Fruit fly (Drosophila melanogaster): ENCODE results near the gene side-IV.

The side-IV gene

DNA sequence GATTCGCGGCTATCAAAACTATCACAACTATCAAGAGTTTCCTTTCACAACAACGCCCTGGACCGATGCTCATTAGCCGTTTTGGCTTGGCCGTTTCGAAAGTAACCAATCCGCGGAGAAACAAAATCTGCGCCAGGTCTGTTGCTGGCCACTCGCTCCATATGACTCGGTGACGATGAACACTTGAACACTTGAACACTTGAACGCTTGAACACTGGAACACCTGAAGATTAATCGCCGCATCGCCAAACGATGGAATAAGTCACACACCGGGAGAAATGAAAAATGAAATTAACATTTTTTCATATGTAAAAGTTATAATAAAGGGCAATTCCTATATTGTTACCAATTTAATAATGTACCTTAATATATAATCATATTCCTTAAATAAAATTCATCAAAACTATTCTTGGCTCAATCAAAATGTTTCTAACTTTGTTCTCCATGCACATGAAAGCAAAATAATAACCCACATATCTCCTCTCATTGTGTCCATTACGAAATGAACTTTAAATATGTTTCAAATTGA, 33.3 kb upstream of the side-IV start:
- no peak for TF ChIP-seq cyc (GFP tag; optimal IDR thresholded peaks at IDR 0.05)
- no peak for TF ChIP-seq CG10631 (GFP tag; optimal IDR thresholded peaks at IDR 0.05)
- no peak for TF ChIP-seq Hr38 (GFP tag; optimal IDR thresholded peaks at IDR 0.05)
- no peak for TF ChIP-seq CG3032 (tag; optimal IDR thresholded peaks at IDR 0.05)
- TF ChIP-seq CG11762 (GFP tag; optimal IDR thresholded peaks at IDR 0.05; ENCODE audit: insufficient read depth) = no peak
- TF ChIP-seq pdm3 (GFP tag; optimal IDR thresholded peaks at IDR 0.05) = no peak
- no peak for TF ChIP-seq dsx (GFP tag; optimal IDR thresholded peaks at IDR 0.05; ENCODE audit: poor library complexity, severe bottlenecking)
- no peak for TF ChIP-seq CG10669 (GFP tag; optimal IDR thresholded peaks at IDR 0.05)
- no peak for TF ChIP-seq CG34406 (GFP tag; optimal IDR thresholded peaks at IDR 0.05)
- peak; percentile 10 for TF ChIP-seq CG6276 (GFP tag; optimal IDR thresholded peaks at IDR 0.05)
- no peak for TF ChIP-seq fd59A (GFP tag; optimal IDR thresholded peaks at IDR 0.05)
- no peak for TF ChIP-seq CG11294 (GFP tag; IDR thresholded peaks at IDR 0.05)
- no peak for TF ChIP-seq CG8319 (GFP tag; optimal IDR thresholded peaks at IDR 0.05)
- no peak for TF ChIP-seq Lpt (GFP tag; optimal IDR thresholded peaks at IDR 0.05)
- TF ChIP-seq svp (GFP tag) = no peak
- no peak for TF ChIP-seq Smox (GFP tag; optimal IDR thresholded peaks at IDR 0.05)
- TF ChIP-seq CG15336 (GFP tag; IDR thresholded peaks at IDR 0.05) = peak; percentile 57
- TF ChIP-seq CG6792 (GFP tag; optimal IDR thresholded peaks at IDR 0.05) = no peak
- TF ChIP-seq CG32006 (GFP tag; optimal IDR thresholded peaks at IDR 0.05) = peak; percentile 59
- peak; percentile 34 for TF ChIP-seq Eip78C (GFP tag)
- TF ChIP-seq Met (GFP tag; optimal IDR thresholded peaks at IDR 0.05) = no peak
- TF ChIP-seq acj6 (GFP tag; optimal IDR thresholded peaks at IDR 0.05) = no peak
- TF ChIP-seq net (GFP tag; optimal IDR thresholded peaks at IDR 0.05) = no peak
- TF ChIP-seq Eip93F (GFP tag; optimal IDR thresholded peaks at IDR 0.05) = no peak
- no peak for TF ChIP-seq spab (GFP tag; optimal IDR thresholded peaks at IDR 0.05)
- no peak for TF ChIP-seq CG7368 (GFP tag; optimal IDR thresholded peaks at IDR 0.05)
- TF ChIP-seq fd85E (GFP tag; optimal IDR thresholded peaks at IDR 0.05) = no peak
- no peak for TF ChIP-seq CG9139 (GFP tag; optimal IDR thresholded peaks at IDR 0.05)
- TF ChIP-seq CG11902 (GFP tag; optimal IDR thresholded peaks at IDR 0.05) = no peak
- TF ChIP-seq CG8119 (GFP tag; IDR thresholded peaks at IDR 0.05) = peak; percentile 52; the same call in 2 of the 3 replicates
- no peak for TF ChIP-seq Ets96B (tag; optimal IDR thresholded peaks at IDR 0.05)
- no peak for TF ChIP-seq salr (GFP tag; optimal IDR thresholded peaks at IDR 0.05)
- TF ChIP-seq CG4318 (GFP tag; optimal IDR thresholded peaks at IDR 0.05) = no peak
- no peak for TF ChIP-seq Blimp-1 (GFP tag; optimal IDR thresholded peaks at IDR 0.05)
- no peak for TF ChIP-seq OdsH (GFP tag; optimal IDR thresholded peaks at IDR 0.05)
- no peak for TF ChIP-seq CG1621 (tag; optimal IDR thresholded peaks at IDR 0.05)
- no peak for TF ChIP-seq CG6808 (GFP tag; optimal IDR thresholded peaks at IDR 0.05)
- TF ChIP-seq topi (GFP tag; optimal IDR thresholded peaks at IDR 0.05) = no peak
- TF ChIP-seq CG6854 (GFP tag; optimal IDR thresholded peaks at IDR 0.05) = no peak
- no peak for TF ChIP-seq ss (GFP tag; optimal IDR thresholded peaks at IDR 0.05)
- no peak for TF ChIP-seq esn (GFP tag; optimal IDR thresholded peaks at IDR 0.05)
- TF ChIP-seq Sox102F (GFP tag; optimal IDR thresholded peaks at IDR 0.05) = no peak
- no peak for TF ChIP-seq Hr39 (GFP tag; optimal IDR thresholded peaks at IDR 0.05)

DNA sequence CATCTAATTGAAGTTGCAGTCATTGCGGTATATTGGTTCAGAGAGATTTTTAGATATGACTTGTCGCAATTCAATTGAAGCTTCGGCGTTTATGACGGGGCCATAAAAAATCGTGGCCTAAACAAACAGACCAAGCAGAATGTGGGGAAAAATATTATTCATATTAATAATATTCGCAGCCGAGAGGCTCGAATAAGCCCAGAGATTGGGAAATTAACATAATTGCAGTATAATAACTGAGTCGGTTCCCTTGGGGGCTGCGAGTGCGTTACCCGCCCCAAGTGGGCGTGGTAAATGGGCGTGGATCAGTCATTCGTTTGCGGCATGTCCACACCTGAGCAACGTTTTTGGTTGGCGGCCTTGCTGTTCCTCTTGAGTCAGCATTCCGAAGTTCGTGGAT, 30.4 kb upstream of the side-IV start, which contains the start of gene Ir87a:
Gene Ir87a, plus strand, starts transcription at position 301 of the 400 bp plus-strand sequence.
- TF ChIP-seq CG1621 (tag; optimal IDR thresholded peaks at IDR 0.05) (no peak), fd59A (GFP tag; optimal IDR thresholded peaks at IDR 0.05) (no peak), ss (GFP tag; optimal IDR thresholded peaks at IDR 0.05) (no peak), Ets21C (GFP tag; optimal IDR thresholded peaks at IDR 0.05) (no peak), net (GFP tag; optimal IDR thresholded peaks at IDR 0.05) (no peak), CG32006 (GFP tag; optimal IDR thresholded peaks at IDR 0.05) (no peak), cyc (GFP tag; optimal IDR thresholded peaks at IDR 0.05) (no peak), CG15336 (GFP tag; IDR thresholded peaks at IDR 0.05) (no peak), pdm3 (GFP tag; optimal IDR thresholded peaks at IDR 0.05) (no peak), CG6792 (GFP tag; optimal IDR thresholded peaks at IDR 0.05) (no peak), Sox14 (GFP tag; optimal IDR thresholded peaks at IDR 0.05) (no peak), OdsH (GFP tag; optimal IDR thresholded peaks at IDR 0.05) (no peak), CG8319 (GFP tag; optimal IDR thresholded peaks at IDR 0.05) (no peak), eg (GFP tag; IDR thresholded peaks at IDR 0.05) (no peak), lz (GFP tag; optimal IDR thresholded peaks at IDR 0.05) (no peak)
